Worm (Caenorhabditis elegans) whole organism, L2 larva: ENCODE results near the gene srj-44.

Experiments used
- F13H6.1 ChIP-seq: sonication (generic microtip); optimal IDR thresholded peaks from 2 replicates; lab custom pipeline; 2016; ENCODE audit warnings: missing genetic modification characterization, missing compliant biosample characterization
- R02D3.7 ChIP-seq: fragments of 150-350 bp; optimal IDR thresholded peaks from 2 replicates; lab custom pipeline; 2014; ENCODE audit warnings: missing biosample characterization, missing genetic modification characterization
- ZK546.5 ChIP-seq: sonication (generic microtip); optimal IDR thresholded peaks from 2 replicates; lab custom pipeline; 2017; ENCODE audit warnings: missing biosample characterization, missing genetic modification characterization
- alr-1 ChIP-seq: fragments of 150-350 bp; optimal IDR thresholded peaks from 2 replicates; lab custom pipeline; 2014; ENCODE audit warnings: missing biosample characterization, missing genetic modification characterization
- aly-2 ChIP-seq: fragments of 150-350 bp; optimal IDR thresholded peaks from 2 replicates; lab custom pipeline; 2014; ENCODE audit warnings: missing biosample characterization, missing genetic modification characterization
- ama-1 ChIP-seq: fragments of 150-350 bp; optimal IDR thresholded peaks from 2 replicates; lab custom pipeline; 2018; ENCODE audit warnings: inconsistent platforms
- blmp-1 ChIP-seq: sonication (generic microtip); optimal IDR thresholded peaks from 2 replicates; lab custom pipeline; 2017; ENCODE audit warnings: missing genetic modification characterization, mild to moderate bottlenecking, missing compliant biosample characterization, antibody characterized with exemption, moderate library complexity; ENCODE audit not compliant: insufficient read depth
- ceh-16 ChIP-seq: fragments of 150-350 bp; optimal IDR thresholded peaks from 2 replicates; lab custom pipeline; 2014; ENCODE audit warnings: missing biosample characterization, missing genetic modification characterization
- ceh-82 ChIP-seq: fragments of 150-350 bp; optimal IDR thresholded peaks from 2 replicates; lab custom pipeline; 2014; ENCODE audit warnings: missing biosample characterization, missing genetic modification characterization
- crh-2 ChIP-seq: sonication (generic microtip); optimal IDR thresholded peaks from 2 replicates; lab custom pipeline; 2017; ENCODE audit warnings: missing biosample characterization, missing genetic modification characterization
- egl-27 ChIP-seq: sonication (generic microtip); optimal IDR thresholded peaks from 3 replicates; lab custom pipeline; 2017; ENCODE audit warnings: missing biosample characterization, missing genetic modification reagents, missing genetic modification characterization
- elt-1 ChIP-seq: fragments of 150-350 bp; optimal IDR thresholded peaks from 2 replicates; lab custom pipeline; 2014; ENCODE audit warnings: missing biosample characterization, missing genetic modification characterization
- elt-3 ChIP-seq: sonication (generic microtip); optimal IDR thresholded peaks from 2 replicates; lab custom pipeline; 2017; ENCODE audit warnings: missing biosample characterization, missing genetic modification characterization
- lin-11 ChIP-seq: fragments of 150-350 bp; sonication (generic microtip); optimal IDR thresholded peaks from 2 replicates; lab custom pipeline; 2014; ENCODE audit warnings: missing biosample characterization, missing genetic modification characterization, inconsistent platforms, mixed read lengths
- lin-39 ChIP-seq: fragments of 150-350 bp; optimal IDR thresholded peaks from 2 replicates; lab custom pipeline; 2014; ENCODE audit warnings: missing biosample characterization, missing genetic modification reagents, missing genetic modification characterization
- lsy-2 ChIP-seq, 2 experiments: fragments of 150-350 bp in 1 of 2; sonication (generic microtip) in 1 of 2; optimal IDR thresholded peaks; 2 replicates each; lab custom pipeline; 2014 to 2017; ENCODE audit warnings: missing biosample characterization in 2 of 2, missing genetic modification characterization in 2 of 2
- mab-5 ChIP-seq: fragments of 150-350 bp; optimal IDR thresholded peaks from 2 replicates; lab custom pipeline; 2014; ENCODE audit warnings: missing biosample characterization, missing genetic modification characterization
- mbf-1 ChIP-seq: sonication (generic microtip); optimal IDR thresholded peaks from 2 replicates; lab custom pipeline; 2017; ENCODE audit warnings: missing biosample characterization, missing genetic modification characterization
- mdl-1 ChIP-seq, 2 experiments: fragments of 150-350 bp in 1 of 2; sonication (generic microtip) in 1 of 2; optimal IDR thresholded peaks; 2 replicates each; lab custom pipeline; 2017; ENCODE audit warnings: missing biosample characterization in 2 of 2, missing genetic modification characterization in 2 of 2
- nhr-10 ChIP-seq: sonication (generic microtip); optimal IDR thresholded peaks from 2 replicates; lab custom pipeline; 2017; ENCODE audit warnings: missing biosample characterization, missing genetic modification characterization
- nhr-11 ChIP-seq: fragments of 150-350 bp; optimal IDR thresholded peaks from 2 replicates; lab custom pipeline; 2014; ENCODE audit warnings: missing biosample characterization, missing genetic modification characterization
- nhr-12 ChIP-seq: fragments of 150-350 bp; optimal IDR thresholded peaks from 2 replicates; lab custom pipeline; 2014; ENCODE audit warnings: missing biosample characterization, missing genetic modification characterization
- nhr-21 ChIP-seq: fragments of 150-350 bp; optimal IDR thresholded peaks from 2 replicates; lab custom pipeline; 2014; ENCODE audit warnings: missing biosample characterization, missing genetic modification characterization
- nhr-23 ChIP-seq: fragments of 150-350 bp; optimal IDR thresholded peaks from 2 replicates; lab custom pipeline; 2014; ENCODE audit warnings: missing biosample characterization, missing genetic modification reagents, missing genetic modification characterization
- nhr-237 ChIP-seq: fragments of 150-350 bp; optimal IDR thresholded peaks from 2 replicates; lab custom pipeline; 2014; ENCODE audit warnings: missing biosample characterization, missing genetic modification characterization
- nhr-77 ChIP-seq: fragments of 150-350 bp; optimal IDR thresholded peaks from 2 replicates; lab custom pipeline; 2014; ENCODE audit warnings: missing biosample characterization, missing genetic modification characterization
- peb-1 ChIP-seq: fragments of 150-350 bp; optimal IDR thresholded peaks from 2 replicates; lab custom pipeline; 2014; ENCODE audit warnings: missing biosample characterization, missing genetic modification characterization
- skn-1 ChIP-seq: sonication (generic microtip); optimal IDR thresholded peaks from 2 replicates; lab custom pipeline; 2017; ENCODE audit warnings: missing biosample characterization, missing genetic modification characterization
- sma-3 ChIP-seq: sonication (generic microtip); optimal IDR thresholded peaks from 2 replicates; lab custom pipeline; 2016; ENCODE audit warnings: missing genetic modification reagents, missing genetic modification characterization, missing compliant biosample characterization
- sma-9 ChIP-seq, 2 experiments: fragments of 150-350 bp in 1 of 2; sonication (generic microtip) in 1 of 2; optimal IDR thresholded peaks; 2 replicates each; lab custom pipeline; 2014 to 2016; ENCODE audit warnings: missing genetic modification characterization in 2 of 2, mild to moderate bottlenecking in 1 of 2, missing biosample characterization in 1 of 2, missing compliant biosample characterization in 1 of 2, missing genetic modification reagents in 1 of 2, moderate library complexity in 1 of 2
- snpc-4 ChIP-seq: fragments of 150-350 bp; optimal IDR thresholded peaks from 2 replicates; lab custom pipeline; 2014; ENCODE audit warnings: missing biosample characterization, missing genetic modification characterization
- unc-55 ChIP-seq: fragments of 150-350 bp; sonication (generic microtip); optimal IDR thresholded peaks from 3 replicates; lab custom pipeline; 2014; ENCODE audit warnings: missing biosample characterization, missing genetic modification reagents, missing genetic modification characterization
- unc-62 ChIP-seq: fragments of 150-350 bp; optimal IDR thresholded peaks from 2 replicates; lab custom pipeline; 2014; ENCODE audit warnings: missing biosample characterization, missing genetic modification reagents, missing genetic modification characterization
- zag-1 ChIP-seq: fragments of 150-350 bp; optimal IDR thresholded peaks from 2 replicates; lab custom pipeline; 2014; ENCODE audit warnings: missing biosample characterization, missing genetic modification characterization
- ztf-1 ChIP-seq: fragments of 200-800 bp; sonication (Bioruptor generic); conservative IDR thresholded peaks from 2 replicates; pipeline ENCODE4 v1.3.6; 2022; ENCODE audit warnings: missing genetic modification characterization, missing compliant biosample characterization
- ztf-11 ChIP-seq: sonication (generic microtip); optimal IDR thresholded peaks from 2 replicates; lab custom pipeline; 2017; ENCODE audit warnings: missing biosample characterization, missing genetic modification characterization
- ztf-4 ChIP-seq: fragments of 150-350 bp; optimal IDR thresholded peaks from 2 replicates; lab custom pipeline; 2014; ENCODE audit warnings: missing biosample characterization, missing genetic modification characterization

srj-44 gene

DNA sequence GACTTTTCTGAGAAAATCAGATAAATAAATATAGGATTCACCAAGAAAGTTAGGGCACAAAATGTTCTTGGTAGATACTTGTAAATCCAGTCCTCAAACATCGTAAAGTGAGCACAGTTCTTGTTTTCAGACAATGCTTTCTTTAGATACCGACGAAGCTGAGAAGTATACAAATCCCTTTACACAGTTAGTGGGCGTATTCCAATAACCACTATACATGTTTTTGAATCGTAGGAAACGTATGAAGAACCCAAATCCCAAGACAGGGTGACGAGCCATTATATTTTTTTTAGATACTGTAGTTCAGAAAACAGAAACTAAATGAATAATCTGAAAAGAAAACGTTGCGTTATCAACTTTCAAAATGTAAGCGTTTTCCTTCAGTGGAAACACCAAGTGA is at the start of gene srj-44:
Gene srj-44 (minus strand): TSS at position 101 of the 400 bp plus-strand sequence.
- no peak for TF ChIP-seq sma-9 (GFP tag; optimal IDR thresholded peaks at IDR 0.05; lab: Kevin White, UChicago)
- no peak for TF ChIP-seq sma-9 (tag; optimal IDR thresholded peaks at IDR 0.05; lab: Kevin White, UChicago)
- TF ChIP-seq sma-3 (GFP tag; lab: Kevin White, UChicago): no peak
- no peak for TF ChIP-seq nhr-12
- TF ChIP-seq ztf-11: no peak
- TF ChIP-seq ceh-82 (tag; lab: Kevin White, UChicago): no peak
- no peak for TF ChIP-seq elt-1
- no peak for TF ChIP-seq egl-27 (tag; lab: Kevin White, UChicago)
- no peak for TF ChIP-seq R02D3.7 (tag; lab: Kevin White, UChicago)
- TF ChIP-seq alr-1: no peak
- TF ChIP-seq aly-2 (tag; lab: Kevin White, UChicago): no peak
- no peak for TF ChIP-seq nhr-10
- TF ChIP-seq F13H6.1 (tag; lab: Kevin White, UChicago): no peak
- TF ChIP-seq peb-1 (tag; lab: Kevin White, UChicago): no peak
- no peak for TF ChIP-seq ZK546.5 (tag; lab: Kevin White, UChicago)
- TF ChIP-seq skn-1 (tag; lab: Kevin White, UChicago): no peak
- no peak for TF ChIP-seq ztf-4 (tag; lab: Kevin White, UChicago)
- TF ChIP-seq lsy-2 (tag; optimal IDR thresholded peaks at IDR 0.05; lab: Kevin White, UChicago): no peak
- TF ChIP-seq zag-1 (tag; lab: Kevin White, UChicago): no peak

DNA sequence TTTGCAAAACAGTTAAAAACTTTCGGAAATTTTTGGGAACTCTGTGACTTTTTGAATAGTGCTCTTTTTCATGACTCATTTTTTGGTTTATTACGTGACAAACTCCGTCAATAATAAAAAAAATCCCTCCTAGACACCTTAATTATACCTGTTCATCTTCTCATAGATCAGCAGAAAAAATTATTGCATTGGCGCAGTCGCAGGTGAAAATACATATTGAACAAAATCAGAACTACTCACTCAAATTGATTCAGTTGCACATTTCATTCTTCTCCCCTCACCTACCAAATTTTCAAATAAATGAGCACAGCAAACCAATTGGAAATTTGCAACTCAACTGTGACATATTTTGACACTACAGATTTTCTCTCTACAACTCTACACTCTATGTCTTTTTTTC is 47.3 kb upstream of the srj-44 start, which contains the start of gene srh-127:
Gene srh-127 (plus strand): TSS at position 301 of the 400 bp plus-strand sequence.
- TF ChIP-seq lin-11 (tag; lab: Kevin White, UChicago) (no peak), peb-1 (tag; lab: Kevin White, UChicago) (no peak), lin-39 (tag; lab: Kevin White, UChicago) (no peak), blmp-1 (tag; lab: Kevin White, UChicago) (no peak)

DNA sequence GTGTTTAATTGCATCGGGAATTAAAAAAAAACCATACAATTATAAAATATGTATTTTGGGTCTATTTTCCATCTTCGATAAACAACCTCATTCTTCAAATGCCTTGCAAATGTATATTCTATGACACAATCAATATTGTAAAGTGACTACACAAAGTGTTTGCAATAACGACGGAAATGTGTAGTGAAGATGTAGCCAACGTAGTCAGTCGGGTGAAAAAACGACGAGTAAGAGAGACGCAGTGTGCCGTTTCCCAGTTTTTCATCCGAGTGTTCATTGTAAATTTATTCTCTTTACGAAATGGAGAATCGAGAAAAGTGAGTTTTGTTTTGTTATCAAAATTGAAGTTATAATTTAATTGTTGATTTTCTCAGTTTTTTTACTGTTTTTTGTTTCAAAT is 46.3 kb upstream of the srj-44 start, which contains the start of gene F37B4.15:
Gene F37B4.15 (plus strand): TSS at position 301 of the 400 bp plus-strand sequence.
- TF ChIP-seq ama-1 (lab: Kevin White, UChicago) (no peak), nhr-11 (no peak), elt-1 (no peak), nhr-77 (tag; lab: Kevin White, UChicago) (no peak), unc-62 (no peak), ztf-11 (no peak), ZK546.5 (tag; lab: Kevin White, UChicago) (no peak), blmp-1 (tag; lab: Kevin White, UChicago) (no peak), zag-1 (tag; lab: Kevin White, UChicago) (no peak), nhr-21 (no peak), skn-1 (tag; lab: Kevin White, UChicago) (no peak), alr-1 (no peak), crh-2 (tag; lab: Kevin White, UChicago) (no peak), sma-3 (GFP tag; lab: Kevin White, UChicago) (no peak), nhr-237 (no peak), mab-5 (tag; lab: Kevin White, UChicago) (no peak), nhr-23 (no peak), ceh-82 (tag; lab: Kevin White, UChicago) (no peak)

DNA sequence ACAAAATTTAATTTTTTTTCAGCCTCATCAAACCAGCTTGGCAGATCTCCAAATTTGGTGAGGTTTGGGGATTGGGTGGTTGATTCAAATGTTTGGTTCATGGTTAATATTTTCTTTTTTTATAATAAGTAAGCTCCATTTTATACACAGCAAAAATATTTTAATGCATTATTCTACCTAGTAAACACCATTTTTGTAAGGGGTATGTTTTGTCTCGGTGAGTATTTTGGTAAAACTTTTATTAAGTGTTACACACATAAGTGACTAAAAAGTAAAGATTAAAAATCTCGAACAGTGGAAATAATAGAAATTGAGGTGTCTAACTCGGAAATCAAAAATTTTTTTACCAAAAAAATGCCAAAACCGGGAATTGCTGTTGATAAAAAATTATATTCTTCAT is 43.0 kb upstream of the srj-44 start, which contains the start of gene srw-4:
Gene srw-4 (minus strand): TSS at position 101 of the 400 bp plus-strand sequence.
- no peak for TF ChIP-seq nhr-77 (tag; lab: Kevin White, UChicago)
- TF ChIP-seq mdl-1 (tag; optimal IDR thresholded peaks at IDR 0.05; lab: Kevin White, UChicago): no peak
- no peak for TF ChIP-seq ztf-11
- no peak for TF ChIP-seq nhr-12
- no peak for TF ChIP-seq snpc-4 (tag; lab: Kevin White, UChicago)
- no peak for TF ChIP-seq ZK546.5 (tag; lab: Kevin White, UChicago)
- TF ChIP-seq unc-55 (GFP tag; lab: Kevin White, UChicago): no peak

DNA sequence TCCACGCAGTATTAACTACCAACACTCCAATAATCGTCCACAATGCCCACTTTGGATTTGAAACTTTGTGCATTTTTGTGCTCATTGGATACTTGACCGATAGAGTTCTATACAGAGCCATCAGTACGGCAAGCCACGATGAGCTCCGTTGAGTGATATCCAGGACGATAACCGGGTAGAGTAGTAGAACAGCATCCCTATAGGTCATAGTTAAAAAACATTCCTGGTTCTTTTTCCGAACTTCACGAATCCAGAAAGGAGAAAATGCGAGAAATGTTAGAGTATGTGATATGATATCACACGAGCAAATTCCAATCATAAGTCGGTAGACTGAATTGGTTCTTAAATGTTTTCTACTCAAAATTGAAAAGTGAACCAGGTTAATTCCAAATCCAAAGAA is 42.6 kb upstream of the srj-44 start:
- no peak for TF ChIP-seq mbf-1 (tag; lab: Kevin White, UChicago)
- no peak for TF ChIP-seq ztf-1
- no peak for TF ChIP-seq blmp-1 (tag; lab: Kevin White, UChicago)
- no peak for TF ChIP-seq F13H6.1 (tag; lab: Kevin White, UChicago)
- TF ChIP-seq ztf-4 (tag; lab: Kevin White, UChicago): no peak
- no peak for TF ChIP-seq nhr-12
- TF ChIP-seq mab-5 (tag; lab: Kevin White, UChicago): no peak
- no peak for TF ChIP-seq nhr-23
- no peak for TF ChIP-seq ceh-16 (tag; lab: Kevin White, UChicago)
- no peak for TF ChIP-seq elt-1
- no peak for TF ChIP-seq ZK546.5 (tag; lab: Kevin White, UChicago)
- TF ChIP-seq sma-9 (GFP tag; optimal IDR thresholded peaks at IDR 0.05; lab: Kevin White, UChicago): no peak
- no peak for TF ChIP-seq sma-9 (tag; optimal IDR thresholded peaks at IDR 0.05; lab: Kevin White, UChicago)
- no peak for TF ChIP-seq elt-3
- TF ChIP-seq ama-1 (lab: Kevin White, UChicago): no peak
